Worm (Caenorhabditis elegans) whole organism, late embryonic: ENCODE results near the gene ZC250.2.

Experiments used
- ama-1 ChIP-seq: fragments of 150-350 bp; optimal IDR thresholded peaks from 2 replicates; lab custom pipeline; 2014
- ceh-18 ChIP-seq: sonication (generic microtip); optimal IDR thresholded peaks from 2 replicates; lab custom pipeline; 2016; ENCODE audit warnings: missing genetic modification characterization, missing compliant biosample characterization
- ceh-19 ChIP-seq: fragments of 200-800 bp; sonication (Bioruptor generic); optimal IDR thresholded peaks from 2 replicates; lab custom pipeline; 2018; ENCODE audit warnings: mild to moderate bottlenecking, missing genetic modification characterization, missing compliant biosample characterization
- ceh-48 ChIP-seq: sonication (generic microtip); optimal IDR thresholded peaks from 2 replicates; lab custom pipeline; 2016; ENCODE audit warnings: missing genetic modification characterization, inconsistent platforms, missing compliant biosample characterization
- lin-11 ChIP-seq: fragments of 200-800 bp; sonication (Bioruptor generic); optimal IDR thresholded peaks from 2 replicates; lab custom pipeline; 2018; ENCODE audit warnings: mild to moderate bottlenecking, missing genetic modification characterization, missing compliant biosample characterization
- nhr-11 ChIP-seq: fragments of 150-350 bp; optimal IDR thresholded peaks from 2 replicates; lab custom pipeline; 2014; ENCODE audit warnings: missing biosample characterization, missing genetic modification characterization
- unc-55 ChIP-seq: sonication (generic microtip); optimal IDR thresholded peaks from 2 replicates; lab custom pipeline; 2017; ENCODE audit warnings: missing biosample characterization, missing genetic modification reagents, missing genetic modification characterization

- TF ChIP-seq lin-11 (tag; lab: Kevin White, UChicago): no peak
- no peak for TF ChIP-seq unc-55
- peak; percentile 8 for TF ChIP-seq ceh-48 (tag; lab: Kevin White, UChicago)
- no peak for TF ChIP-seq nhr-11
- peak; percentile 29 for TF ChIP-seq ceh-19
- TF ChIP-seq ceh-18 (tag; lab: Kevin White, UChicago): peak; percentile 72
- TF ChIP-seq ama-1: no peak
Observed at ce11 chrV:5790497-5791280, 1.4 kb upstream of the ZC250.2 start, which contains the start of the genes nhr-142 and F44E7.9.
